Worm (Caenorhabditis elegans) whole organism, young adult: Measurements from ENCODE around the gene C56C10.4.

ENCODE experiments used
- B0336.3 ChIP-seq: fragments of 200-800 bp; sonication (Bioruptor generic); IDR thresholded peaks from 2 replicates; pipeline ENCODE4 v1.3.6; 2022; ENCODE audit warnings: missing genetic modification characterization, missing compliant biosample characterization
- F49E8.2 ChIP-seq: sonication (generic microtip); optimal IDR thresholded peaks from 3 replicates; lab custom pipeline; 2017; ENCODE audit warnings: missing genetic modification characterization, mild to moderate bottlenecking, missing compliant biosample characterization, antibody characterized with exemption, moderate library complexity; ENCODE audit not compliant: insufficient read depth
- F52B5.7 ChIP-seq: sonication (generic microtip); optimal IDR thresholded peaks from 2 replicates; lab custom pipeline; 2016; ENCODE audit warnings: mild to moderate bottlenecking, missing genetic modification characterization, missing compliant biosample characterization
- F57A8.1 ChIP-seq: fragments of 200-800 bp; sonication (Bioruptor generic); optimal IDR thresholded peaks from 2 replicates; lab custom pipeline; 2018; ENCODE audit warnings: mild to moderate bottlenecking, missing genetic modification characterization, moderate library complexity, missing compliant biosample characterization
- K12H6.12 ChIP-seq: fragments of 200-800 bp; sonication (Bioruptor generic); optimal IDR thresholded peaks from 2 replicates; lab custom pipeline; 2018; ENCODE audit warnings: mild to moderate bottlenecking, missing genetic modification characterization, missing compliant biosample characterization
- T07F8.4 ChIP-seq: sonication (generic microtip); optimal IDR thresholded peaks from 2 replicates; lab custom pipeline; 2016; ENCODE audit warnings: mild to moderate bottlenecking, missing genetic modification characterization, moderate library complexity, missing compliant biosample characterization
- Y53F4B.3 ChIP-seq: fragments of 200-800 bp; sonication (Bioruptor generic); IDR thresholded peaks from 2 replicates; pipeline ENCODE4 v1.3.6; 2022; ENCODE audit warnings: missing genetic modification reagents, missing genetic modification characterization, missing compliant biosample characterization
- Y56A3A.18 ChIP-seq: fragments of 200-800 bp; sonication (Bioruptor generic); IDR thresholded peaks from 2 replicates; pipeline ENCODE4 v1.3.6; 2022; ENCODE audit warnings: missing genetic modification reagents, missing genetic modification characterization, missing compliant biosample characterization
- Y67H2A.10 ChIP-seq: fragments of 200-800 bp; sonication (Bioruptor generic); conservative IDR thresholded peaks from 2 replicates; pipeline ENCODE4 v1.3.6; 2022; ENCODE audit warnings: missing genetic modification reagents, missing genetic modification characterization, missing compliant biosample characterization
- Y95B8A.8 ChIP-seq: fragments of 200-800 bp; sonication (Bioruptor generic); IDR thresholded peaks from 2 replicates; pipeline ENCODE4 v1.3.6; 2022; ENCODE audit warnings: missing genetic modification reagents, missing genetic modification characterization, missing compliant biosample characterization
- ZK185.1 ChIP-seq: sonication (generic microtip); optimal IDR thresholded peaks from 2 replicates; lab custom pipeline; 2016; ENCODE audit warnings: mild to moderate bottlenecking, missing genetic modification characterization, missing compliant biosample characterization; ENCODE audit not compliant: poor library complexity, severe bottlenecking
- aptf-3 ChIP-seq: fragments of 200-800 bp; sonication (Bioruptor generic); IDR thresholded peaks from 2 replicates; pipeline ENCODE4 v1.3.6; 2022; ENCODE audit warnings: missing genetic modification characterization, missing compliant biosample characterization
- attf-6 ChIP-seq: fragments of 200-800 bp; sonication (Bioruptor generic); IDR thresholded peaks from 2 replicates; pipeline ENCODE4 v1.3.6; 2022; ENCODE audit warnings: missing genetic modification reagents, missing genetic modification characterization, missing compliant biosample characterization
- ccch-3 ChIP-seq: fragments of 200-800 bp; sonication (Bioruptor generic); optimal IDR thresholded peaks from 2 replicates; lab custom pipeline; 2018; ENCODE audit warnings: mild to moderate bottlenecking, missing genetic modification characterization, missing compliant biosample characterization
- ceh-27 ChIP-seq: fragments of 200-800 bp; sonication (Bioruptor generic); optimal IDR thresholded peaks from 2 replicates; lab custom pipeline; 2018; ENCODE audit warnings: mild to moderate bottlenecking, missing genetic modification characterization, moderate library complexity, missing compliant biosample characterization
- ceh-40 ChIP-seq: fragments of 200-800 bp; sonication (Bioruptor generic); IDR thresholded peaks from 2 replicates; pipeline ENCODE4 v1.3.6; 2022; ENCODE audit warnings: missing genetic modification characterization, missing compliant biosample characterization
- chd-7 ChIP-seq: sonication (generic microtip); optimal IDR thresholded peaks from 2 replicates; lab custom pipeline; 2016; ENCODE audit warnings: mild to moderate bottlenecking, missing genetic modification characterization, moderate library complexity, missing compliant biosample characterization
- die-1 ChIP-seq: sonication (generic microtip); optimal IDR thresholded peaks from 2 replicates; lab custom pipeline; 2016; ENCODE audit warnings: missing genotype, mild to moderate bottlenecking, missing genetic modification characterization, missing compliant biosample characterization
- dox-1 ChIP-seq: fragments of 200-800 bp; sonication (Bioruptor generic); IDR thresholded peaks from 2 replicates; pipeline ENCODE4 v1.3.6; 2022; ENCODE audit warnings: missing genetic modification reagents, missing genetic modification characterization, missing compliant biosample characterization
- dpl-1 ChIP-seq: fragments of 150-350 bp; optimal IDR thresholded peaks from 2 replicates; lab custom pipeline; 2014; ENCODE audit warnings: missing biosample characterization, missing genetic modification reagents, missing genetic modification characterization
- efl-1 ChIP-seq: fragments of 150-350 bp; optimal IDR thresholded peaks from 2 replicates; lab custom pipeline; 2014; ENCODE audit warnings: missing biosample characterization, missing genetic modification reagents, missing genetic modification characterization
- egl-18 ChIP-seq: fragments of 200-800 bp; sonication (Bioruptor generic); IDR thresholded peaks from 2 replicates; pipeline ENCODE4 v1.3.6; 2022; ENCODE audit warnings: missing genetic modification reagents, missing genetic modification characterization, missing compliant biosample characterization
- ekl-4 ChIP-seq: fragments of 200-800 bp; sonication (Bioruptor generic); IDR thresholded peaks from 2 replicates; pipeline ENCODE4 v1.3.6; 2022; ENCODE audit warnings: missing genetic modification reagents, missing genetic modification characterization, missing compliant biosample characterization
- hmg-1.2 ChIP-seq: fragments of 200-800 bp; sonication (Bioruptor generic); IDR thresholded peaks from 2 replicates; pipeline ENCODE4 v1.3.6; 2022; ENCODE audit warnings: missing genetic modification reagents, missing genetic modification characterization, missing compliant biosample characterization
- let-526 ChIP-seq: fragments of 200-800 bp; sonication (Bioruptor generic); IDR thresholded peaks from 2 replicates; pipeline ENCODE4 v1.3.6; 2022; ENCODE audit warnings: missing genetic modification reagents, missing genetic modification characterization, missing compliant biosample characterization
- let-607 ChIP-seq, 2 experiments: fragments of 200-800 bp in 1 of 2; sonication (Bioruptor generic) in 1 of 2; sonication (generic microtip) in 1 of 2; optimal IDR thresholded peaks; 2 replicates each; lab custom pipeline; 2016 to 2018; ENCODE audit warnings: mild to moderate bottlenecking in 2 of 2, missing compliant biosample characterization in 2 of 2, missing genetic modification characterization in 2 of 2, moderate library complexity in 2 of 2, missing genotype in 1 of 2
- lin-40 ChIP-seq: sonication (generic microtip); optimal IDR thresholded peaks from 2 replicates; lab custom pipeline; 2016; ENCODE audit warnings: missing genetic modification characterization, mild to moderate bottlenecking, missing compliant biosample characterization, missing genotype, missing genetic modification reagents
- lsl-1 ChIP-seq: fragments of 200-800 bp; sonication (Bioruptor generic); optimal IDR thresholded peaks from 2 replicates; lab custom pipeline; 2018; ENCODE audit warnings: mild to moderate bottlenecking, missing genetic modification characterization, moderate library complexity, missing compliant biosample characterization
- mxl-1 ChIP-seq: sonication (generic microtip); optimal IDR thresholded peaks from 2 replicates; lab custom pipeline; 2016; ENCODE audit warnings: missing genetic modification characterization, missing compliant biosample characterization
- nfya-2 ChIP-seq: fragments of 200-800 bp; sonication (Bioruptor generic); IDR thresholded peaks from 2 replicates; pipeline ENCODE4 v1.3.6; 2022; ENCODE audit warnings: missing genetic modification reagents, missing genetic modification characterization, missing compliant biosample characterization
- nfyb-1 ChIP-seq: fragments of 200-800 bp; sonication (Bioruptor generic); IDR thresholded peaks from 2 replicates; pipeline ENCODE4 v1.3.6; 2022; ENCODE audit warnings: missing genetic modification reagents, missing genetic modification characterization, missing compliant biosample characterization
- nhr-179 ChIP-seq: sonication (generic microtip); optimal IDR thresholded peaks from 2 replicates; lab custom pipeline; 2016; ENCODE audit warnings: mild to moderate bottlenecking, missing genetic modification characterization, missing compliant biosample characterization
- rcor-1 ChIP-seq: fragments of 200-800 bp; sonication (Bioruptor generic); IDR thresholded peaks from 2 replicates; pipeline ENCODE4 v1.3.6; 2022; ENCODE audit warnings: missing genetic modification reagents, missing genetic modification characterization, missing compliant biosample characterization
- rec-8 ChIP-seq, 2 experiments: sonication (generic microtip); optimal IDR thresholded peaks; 2 replicates each; lab custom pipeline; 2016; ENCODE audit warnings: mild to moderate bottlenecking in 2 of 2, missing genetic modification characterization in 2 of 2, missing genetic modification reagents in 2 of 2, missing genotype in 2 of 2, missing biosample characterization in 1 of 2, missing compliant biosample characterization in 1 of 2, moderate library complexity in 1 of 2
- repo-1 ChIP-seq: sonication (generic microtip); optimal IDR thresholded peaks from 2 replicates; lab custom pipeline; 2017; ENCODE audit warnings: mild to moderate bottlenecking, missing genetic modification characterization, missing compliant biosample characterization
- rpc-1 ChIP-seq, 2 experiments: fragments of 150-350 bp in 1 of 2; sonication (generic microtip) in 1 of 2; optimal IDR thresholded peaks; 2 replicates each; lab custom pipeline; 2014 to 2018; ENCODE audit warnings: missing biosample characterization in 1 of 2, missing genetic modification characterization in 1 of 2, missing genetic modification reagents in 1 of 2, missing genotype in 1 of 2
- sea-2 ChIP-seq: fragments of 200-800 bp; sonication (Bioruptor generic); IDR thresholded peaks from 2 replicates; pipeline ENCODE4 v1.3.6; 2022; ENCODE audit warnings: missing genetic modification characterization, missing compliant biosample characterization
- snpc-3.4 ChIP-seq: sonication (generic microtip); optimal IDR thresholded peaks from 2 replicates; lab custom pipeline; 2017; ENCODE audit warnings: missing genetic modification characterization, mild to moderate bottlenecking, missing compliant biosample characterization, antibody characterized with exemption, moderate library complexity, missing genotype, missing genetic modification reagents
- tbp1 ChIP-seq: fragments of 200-800 bp; sonication (Bioruptor generic); optimal IDR thresholded peaks from 2 replicates; lab custom pipeline; 2018; ENCODE audit warnings: mild to moderate bottlenecking, missing genetic modification characterization, missing compliant biosample characterization
- tbx-9 ChIP-seq: sonication (generic microtip); optimal IDR thresholded peaks from 2 replicates; lab custom pipeline; 2016; ENCODE audit warnings: borderline replicate concordance, missing genetic modification characterization, inconsistent platforms, missing compliant biosample characterization
- tlf-1 ChIP-seq: fragments of 200-800 bp; sonication (Bioruptor generic); optimal IDR thresholded peaks from 2 replicates; lab custom pipeline; 2018; ENCODE audit warnings: mild to moderate bottlenecking, missing genetic modification characterization, missing compliant biosample characterization
- unc-130 ChIP-seq: sonication (generic microtip); optimal IDR thresholded peaks from 2 replicates; lab custom pipeline; 2016; ENCODE audit warnings: missing genetic modification reagents, missing genetic modification characterization, missing compliant biosample characterization
- unc-62 ChIP-seq: fragments of 150-350 bp; optimal IDR thresholded peaks from 2 replicates; lab custom pipeline; 2014; ENCODE audit warnings: missing biosample characterization, missing genetic modification reagents, missing genetic modification characterization
- ztf-22 ChIP-seq: fragments of 200-800 bp; sonication (Bioruptor generic); optimal IDR thresholded peaks from 2 replicates; lab custom pipeline; 2018; ENCODE audit warnings: mild to moderate bottlenecking, missing genetic modification characterization, moderate library complexity, missing compliant biosample characterization
- ztf-25 ChIP-seq: fragments of 200-800 bp; sonication (Bioruptor generic); IDR thresholded peaks from 2 replicates; pipeline ENCODE4 v1.3.6; 2022; ENCODE audit warnings: missing genetic modification reagents, missing genetic modification characterization, missing compliant biosample characterization
- ztf-28 ChIP-seq: fragments of 200-800 bp; sonication (Bioruptor generic); IDR thresholded peaks from 2 replicates; pipeline ENCODE4 v1.3.6; 2022; ENCODE audit warnings: missing genetic modification reagents, missing genetic modification characterization, missing compliant biosample characterization
- ztf-6 ChIP-seq: fragments of 200-800 bp; sonication (Bioruptor generic); IDR thresholded peaks from 2 replicates; pipeline ENCODE4 v1.3.6; 2022; ENCODE audit warnings: missing genetic modification reagents, missing genetic modification characterization, missing compliant biosample characterization

Gene C56C10.4

ce11 chrII:6587264-6587870 lies 4.5 kb downstream of the C56C10.4 start, which contains the start of gene C56C10.7 (continued):
- TF ChIP-seq ztf-28 (GFP tag; lab: Robert Waterston, UW): no peak
- peak; percentile 17 for TF ChIP-seq lsl-1
- no peak for TF ChIP-seq rpc-1 (optimal IDR thresholded peaks at IDR 0.05; lab: Kevin White, UChicago)
- TF ChIP-seq rpc-1 (tag; optimal IDR thresholded peaks at IDR 0.05; lab: Kevin White, UChicago): no peak
- peak; percentile 56 for TF ChIP-seq F49E8.2 (tag; lab: Kevin White, UChicago)
- TF ChIP-seq F52B5.7 (tag; lab: Kevin White, UChicago): peak; percentile 36
- TF ChIP-seq ekl-4 (GFP tag; lab: Robert Waterston, UW): peak; percentile 93
- peak; percentile 69; the same call in 1 of the 2 replicates for TF ChIP-seq nfyb-1 (GFP tag; lab: Robert Waterston, UW)
- TF ChIP-seq attf-6: peak; percentile 85
- no peak for TF ChIP-seq K12H6.12 (tag; lab: Kevin White, UChicago)
- TF ChIP-seq ceh-27: no peak
- TF ChIP-seq let-526: no peak
- peak; percentile 63 for TF ChIP-seq tbp1 (GFP tag; lab: Kevin White, UChicago)
- TF ChIP-seq Y53F4B.3 (GFP tag; lab: Robert Waterston, UW): no peak
- peak; percentile 57 for TF ChIP-seq unc-130 (GFP tag; lab: Kevin White, UChicago)
- no peak for TF ChIP-seq ztf-22 (GFP tag; lab: Kevin White, UChicago)
- no peak for TF ChIP-seq T07F8.4 (tag; lab: Kevin White, UChicago)
- TF ChIP-seq Y67H2A.10 (GFP tag; lab: Robert Waterston, UW): no peak
- peak; percentile 66; the same call in 1 of the 2 replicates for TF ChIP-seq ztf-25 (GFP tag; lab: Robert Waterston, UW)
- peak in 1 of 2 experiments; percentile 35 for TF ChIP-seq let-607 (tag; optimal IDR thresholded peaks at IDR 0.05; lab: Kevin White, UChicago)
- TF ChIP-seq die-1 (tag; lab: Kevin White, UChicago): peak; percentile 38
- TF ChIP-seq repo-1: peak; percentile 84
- TF ChIP-seq sea-2 (GFP tag; lab: Robert Waterston, UW): no peak
- TF ChIP-seq snpc-3.4 (tag; lab: Kevin White, UChicago): peak; percentile 76
- TF ChIP-seq ccch-3 (GFP tag; lab: Kevin White, UChicago): no peak
- no peak for TF ChIP-seq nhr-179 (tag; lab: Kevin White, UChicago)
- no peak for TF ChIP-seq Y95B8A.8 (GFP tag; lab: Robert Waterston, UW)
- TF ChIP-seq rec-8 (tag; optimal IDR thresholded peaks at IDR 0.05; lab: Kevin White, UChicago): no peak
- TF ChIP-seq efl-1 (GFP tag; lab: Kevin White, UChicago): no peak
- TF ChIP-seq ZK185.1 (tag; lab: Kevin White, UChicago): no peak
- TF ChIP-seq rcor-1 (GFP tag; lab: Robert Waterston, UW): peak; percentile 68
- no peak; the same call in 1 of the 2 replicates for TF ChIP-seq dox-1 (GFP tag; lab: Robert Waterston, UW)
- peak; percentile 63; the same call in 1 of the 2 replicates for TF ChIP-seq nfya-2 (GFP tag; lab: Robert Waterston, UW)
- peak; percentile 49 for TF ChIP-seq hmg-1.2 (GFP tag; lab: Robert Waterston, UW)
- no peak for TF ChIP-seq egl-18
- TF ChIP-seq Y56A3A.18: peak; percentile 77
- TF ChIP-seq tlf-1: peak; percentile 87
- peak; percentile 10 for TF ChIP-seq mxl-1 (tag; lab: Kevin White, UChicago)
- TF ChIP-seq F57A8.1 (GFP tag; lab: Kevin White, UChicago): no peak
- no peak; the same call in none of the 2 replicates for TF ChIP-seq ceh-40 (GFP tag; lab: Robert Waterston, UW)
- no peak for TF ChIP-seq unc-62 (GFP tag; lab: Kevin White, UChicago)
- TF ChIP-seq chd-7: peak; percentile 77
- TF ChIP-seq tbx-9: no peak
- no peak for TF ChIP-seq ztf-6
- TF ChIP-seq B0336.3 (GFP tag; lab: Robert Waterston, UW): peak; percentile 94
- TF ChIP-seq aptf-3 (GFP tag; lab: Robert Waterston, UW): peak; percentile 60; the same call in 1 of the 2 replicates
- no peak for TF ChIP-seq lin-40 (tag; lab: Kevin White, UChicago)
- TF ChIP-seq dpl-1 (GFP tag; lab: Kevin White, UChicago): no peak
